Fruit fly (Drosophila melanogaster) whole organism, pupa: ENCODE data around the gene Rab27.
A peak's percentile ranks its signal among the peaks of the same experiment; 100 is the strongest.

ENCODE experiments used
- CG10348 ChIP-seq: fragments of 200-800 bp; sonication (Bioruptor generic); IDR thresholded peaks from 2 replicates; pipeline ENCODE4 v1.3.6; 2022; ENCODE audit warnings: missing biosample characterization, missing genetic modification characterization
- CG12605 ChIP-seq: fragments of 200-800 bp; sonication (Bioruptor generic); IDR thresholded peaks from 2 replicates; pipeline ENCODE4 v1.3.6; 2022; ENCODE audit warnings: missing biosample characterization, missing genetic modification characterization
- CG13204 ChIP-seq: fragments of 200-800 bp; sonication (Bioruptor generic); optimal IDR thresholded peaks from 2 replicates; lab custom pipeline; 2018; ENCODE audit warnings: missing biosample characterization, mild to moderate bottlenecking, missing genetic modification characterization, moderate library complexity
- CG14655 ChIP-seq: fragments of 200-800 bp; sonication (Bioruptor generic); optimal IDR thresholded peaks from 3 replicates; lab custom pipeline; 2017; ENCODE audit warnings: mild to moderate bottlenecking, missing biosample characterization, missing genetic modification reagents, missing genetic modification characterization
- CG15710 ChIP-seq: fragments of 200-800 bp; sonication (Bioruptor generic); optimal IDR thresholded peaks from 2 replicates; lab custom pipeline; 2018; ENCODE audit warnings: missing biosample characterization, mild to moderate bottlenecking, missing genetic modification characterization, moderate library complexity
- CG17806 ChIP-seq: fragments of 200-800 bp; sonication (Bioruptor generic); optimal IDR thresholded peaks from 2 replicates; lab custom pipeline; 2018; ENCODE audit warnings: missing biosample characterization, mild to moderate bottlenecking, missing genetic modification characterization, moderate library complexity
- CG32121 ChIP-seq: fragments of 200-800 bp; sonication (Bioruptor generic); IDR thresholded peaks from 2 replicates; pipeline ENCODE4 v1.3.6; 2022; ENCODE audit warnings: missing biosample characterization, missing genetic modification characterization
- CG34367 ChIP-seq: fragments of 200-800 bp; sonication (Bioruptor generic); optimal IDR thresholded peaks from 2 replicates; lab custom pipeline; 2018; ENCODE audit warnings: missing biosample characterization, mild to moderate bottlenecking, missing genetic modification characterization
- CG4496 ChIP-seq: fragments of 200-800 bp; sonication (Bioruptor generic); IDR thresholded peaks from 3 replicates; pipeline ENCODE4 v1.3.6; 2022; ENCODE audit warnings: missing biosample characterization, missing genetic modification characterization
- CG8159 ChIP-seq: fragments of 200-800 bp; sonication (Bioruptor generic); optimal IDR thresholded peaks from 3 replicates; lab custom pipeline; 2018; ENCODE audit warnings: missing biosample characterization, mild to moderate bottlenecking, missing genetic modification characterization, moderate library complexity
- CG8301 ChIP-seq: fragments of 200-800 bp; sonication (Bioruptor generic); optimal IDR thresholded peaks from 2 replicates; lab custom pipeline; 2018; ENCODE audit warnings: missing biosample characterization, mild to moderate bottlenecking, missing genetic modification characterization
- CG9948 ChIP-seq: fragments of 200-800 bp; sonication (Bioruptor generic); optimal IDR thresholded peaks from 2 replicates; lab custom pipeline; 2018; ENCODE audit warnings: missing biosample characterization, mild to moderate bottlenecking, missing genetic modification characterization, moderate library complexity
- D1 ChIP-seq: fragments of 200-800 bp; sonication (Bioruptor generic); optimal IDR thresholded peaks from 2 replicates; lab custom pipeline; 2018; ENCODE audit warnings: missing biosample characterization, mild to moderate bottlenecking, missing genetic modification characterization, moderate library complexity
- EcR ChIP-seq: fragments of 200-800 bp; sonication (Bioruptor generic); optimal IDR thresholded peaks from 3 replicates; lab custom pipeline; 2019; ENCODE audit warnings: missing biosample characterization, missing genetic modification characterization, mild to moderate bottlenecking, moderate library complexity, missing genetic modification reagents
- Ets98B ChIP-seq: fragments of 200-800 bp; sonication (Bioruptor generic); IDR thresholded peaks from 2 replicates; pipeline ENCODE4 v1.3.6; 2022; ENCODE audit warnings: missing biosample characterization, missing genetic modification characterization
- Pif1B ChIP-seq: fragments of 200-800 bp; sonication (Bioruptor generic); optimal IDR thresholded peaks from 3 replicates; lab custom pipeline; 2016; ENCODE audit warnings: missing biosample characterization, missing genetic modification characterization
- Snoo ChIP-seq: fragments of 200-800 bp; sonication (Bioruptor generic); optimal IDR thresholded peaks from 3 replicates; lab custom pipeline; 2017; ENCODE audit warnings: missing biosample characterization, mild to moderate bottlenecking, missing genetic modification characterization, inconsistent platforms
- fd96Ca ChIP-seq: fragments of 200-800 bp; sonication (Bioruptor generic); IDR thresholded peaks from 3 replicates; pipeline ENCODE4 v1.3.6; 2022; ENCODE audit warnings: missing biosample characterization, missing genetic modification characterization
- gl ChIP-seq: fragments of 200-800 bp; sonication (Bioruptor generic); optimal IDR thresholded peaks from 2 replicates; lab custom pipeline; 2018; ENCODE audit warnings: missing biosample characterization, mild to moderate bottlenecking, missing genetic modification characterization
- rn ChIP-seq: fragments of 200-800 bp; sonication (Bioruptor generic); IDR thresholded peaks from 2 replicates; pipeline ENCODE4 v1.3.6; 2022; ENCODE audit warnings: missing biosample characterization, missing genetic modification characterization

The Rab27 gene

DNA sequence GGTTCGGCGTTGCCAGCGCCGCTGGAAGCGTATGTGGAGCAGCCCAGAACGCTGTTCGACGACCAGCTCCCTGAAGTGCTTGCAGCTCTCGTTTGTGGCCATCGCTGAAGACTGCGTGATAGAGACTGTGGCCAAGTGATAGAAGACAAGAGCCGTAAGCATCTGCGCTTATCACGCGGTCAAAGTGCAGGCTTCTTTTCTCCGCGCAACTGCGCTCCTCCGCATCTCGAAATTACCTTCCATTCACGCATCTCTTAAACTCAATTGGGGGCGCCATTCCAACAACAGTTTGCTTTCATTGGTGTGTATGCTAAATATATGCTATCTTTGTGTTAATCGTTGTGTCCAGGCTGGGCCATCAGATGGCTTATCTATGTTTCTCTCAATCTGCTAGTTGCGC lies 15.2 kb downstream of the Rab27 start, which contains the start of gene CG14787:
CG14787 (minus strand) TSS at position 133 of the 400 bp plus-strand sequence.
- TF ChIP-seq gl (tag; lab: Kevin White, UChicago) = peak; percentile 31
- no peak for TF ChIP-seq CG15710 (tag; lab: Kevin White, UChicago)
- peak; percentile 52; the same call in 1 of the 3 replicates for TF ChIP-seq CG4496

DNA sequence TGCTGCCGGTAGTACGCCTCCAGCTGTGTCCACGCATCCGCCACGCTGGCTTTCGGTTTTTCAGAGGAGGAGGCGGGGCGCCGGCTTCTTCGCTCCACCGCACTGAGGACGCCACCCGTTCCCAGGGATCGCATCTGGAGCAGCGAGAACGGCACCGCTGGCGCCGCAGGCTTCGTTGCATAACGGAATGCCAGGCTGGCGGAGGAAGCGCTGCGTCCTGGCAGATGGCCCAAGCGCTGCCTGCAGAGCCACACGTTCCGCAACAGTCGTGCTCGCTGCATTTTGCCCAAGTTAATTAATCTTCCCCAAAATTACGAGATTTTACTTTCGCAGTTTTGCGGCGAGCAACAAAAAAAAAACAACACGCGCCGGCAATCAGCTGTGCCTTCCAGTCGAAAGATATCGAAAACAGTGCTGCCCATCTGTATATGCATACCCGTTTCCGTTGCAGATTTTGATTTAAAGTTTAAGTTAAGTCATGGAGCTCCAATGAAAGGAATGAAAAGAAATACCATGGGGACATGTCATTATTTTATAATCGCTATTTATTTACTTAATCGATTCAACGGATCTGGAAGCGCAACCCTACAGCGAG lies 16.4 kb downstream of the Rab27 start, which contains the start of gene Lrpprc2:
Lrpprc2 (minus strand) TSS at position 340 of the 595 bp plus-strand sequence.
- TF ChIP-seq CG14655 (GFP tag; lab: Kevin White, UChicago) (no peak), CG34367 (tag; lab: Kevin White, UChicago) (no peak), gl (tag; lab: Kevin White, UChicago) (no peak), Pif1B (no peak), CG10348 (GFP tag; lab: Robert Waterston, UW) (no peak), CG8301 (tag; lab: Kevin White, UChicago) (no peak), CG17806 (tag; lab: Kevin White, UChicago) (no peak), CG9948 (tag; lab: Kevin White, UChicago) (no peak), Snoo (no peak), rn (GFP tag; lab: Robert Waterston, UW) (no peak), CG4496 (no peak)

DNA sequence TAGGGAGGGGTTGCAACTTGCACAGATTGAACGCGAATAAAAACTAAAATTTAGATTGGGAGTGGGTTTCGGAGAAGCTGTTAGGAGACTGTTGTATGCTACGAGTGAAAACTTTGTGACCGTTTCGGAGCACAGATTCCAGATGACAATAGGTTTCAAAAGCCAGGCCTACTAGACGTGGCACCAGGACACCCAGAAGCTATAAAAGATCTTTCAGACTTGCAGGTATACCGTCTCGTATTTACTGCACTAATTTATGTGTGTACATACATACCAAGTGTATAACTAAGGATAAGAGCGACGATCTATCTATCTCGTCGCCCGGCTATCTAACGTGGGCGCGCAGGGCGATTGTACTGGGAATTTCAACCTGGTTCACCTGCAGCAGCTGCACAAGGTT lies 19.8 kb downstream of the Rab27 start, which contains the start of gene CG14785:
CG14785 (minus strand) TSS at position 101 of the 400 bp plus-strand sequence.
- no peak for TF ChIP-seq CG34367 (tag; lab: Kevin White, UChicago)
- TF ChIP-seq CG14655 (GFP tag; lab: Kevin White, UChicago) = no peak
- TF ChIP-seq CG4496 = no peak
- TF ChIP-seq CG15710 (tag; lab: Kevin White, UChicago) = no peak
- TF ChIP-seq CG13204 = no peak
- TF ChIP-seq CG32121 (GFP tag; lab: Robert Waterston, UW) = no peak
- no peak for TF ChIP-seq CG12605 (GFP tag; lab: Robert Waterston, UW)
- no peak for TF ChIP-seq Pif1B
- TF ChIP-seq EcR (GFP tag; lab: Kevin White, UChicago) = no peak
- TF ChIP-seq gl (tag; lab: Kevin White, UChicago) = no peak
- no peak for TF ChIP-seq CG9948 (tag; lab: Kevin White, UChicago)
- TF ChIP-seq D1 (tag; lab: Kevin White, UChicago) = no peak
- TF ChIP-seq CG10348 (GFP tag; lab: Robert Waterston, UW) = no peak
- no peak for TF ChIP-seq CG17806 (tag; lab: Kevin White, UChicago)

DNA sequence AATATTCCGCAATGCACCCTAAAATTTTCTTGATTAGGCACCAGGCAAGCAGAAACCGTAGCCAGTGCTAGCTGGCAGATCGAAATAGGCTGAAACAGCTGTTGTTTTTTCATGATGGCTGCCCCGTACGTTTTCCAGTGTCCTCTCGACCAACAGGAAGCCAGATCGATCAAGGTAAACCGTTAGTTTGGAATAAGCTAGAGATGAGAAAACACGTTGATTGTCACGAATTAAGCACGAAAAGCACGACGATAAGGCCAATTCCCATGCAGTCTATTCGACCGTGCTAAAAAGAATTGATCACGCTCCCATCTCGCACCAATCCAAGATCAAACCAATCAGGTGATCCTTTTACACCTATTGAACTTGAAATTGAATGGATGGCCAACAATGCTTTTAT lies 21.9 kb downstream of the Rab27 start:
- TF ChIP-seq rn (GFP tag; lab: Robert Waterston, UW) (no peak), CG8159 (tag; lab: Kevin White, UChicago) (no peak), CG34367 (tag; lab: Kevin White, UChicago) (no peak), CG12605 (GFP tag; lab: Robert Waterston, UW) (no peak), gl (tag; lab: Kevin White, UChicago) (no peak), fd96Ca (GFP tag; lab: Robert Waterston, UW) (no peak), Ets98B (GFP tag; lab: Robert Waterston, UW) (no peak), CG15710 (tag; lab: Kevin White, UChicago) (no peak), CG9948 (tag; lab: Kevin White, UChicago) (no peak), EcR (GFP tag; lab: Kevin White, UChicago) (no peak), CG14655 (GFP tag; lab: Kevin White, UChicago) (no peak), CG4496 (no peak), CG17806 (tag; lab: Kevin White, UChicago) (no peak), CG13204 (no peak), Snoo (no peak)

DNA sequence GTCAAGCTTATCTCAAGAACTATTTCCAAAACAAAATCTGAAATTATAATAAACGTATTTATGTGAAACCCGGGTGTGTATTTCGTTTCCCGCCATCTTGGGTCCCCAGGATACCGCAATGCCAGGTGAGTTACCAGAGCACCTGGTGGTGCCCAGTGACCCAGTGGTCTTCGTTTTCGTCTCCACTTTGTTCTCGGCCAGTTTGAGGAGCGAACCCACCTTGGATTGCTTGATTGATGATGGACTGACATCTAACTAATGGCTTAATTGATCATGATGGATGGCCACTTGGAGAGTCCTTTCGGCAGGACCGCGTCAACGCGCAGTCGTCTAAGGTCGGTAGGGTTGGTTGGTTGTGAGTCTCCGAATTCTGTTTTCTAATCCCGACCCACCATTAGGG lies 24.6 kb downstream of the Rab27 start, which contains the start of gene Gr2a:
Gr2a (plus strand) TSS at position 301 of the 400 bp plus-strand sequence.
- no peak for TF ChIP-seq CG8159 (tag; lab: Kevin White, UChicago)
